Fruit fly (Drosophila melanogaster): ENCODE data around the gene CG10657.

- TF ChIP-seq salr (GFP tag; optimal IDR thresholded peaks at IDR 0.05): no peak
- no peak for TF ChIP-seq Eip75B (GFP tag; optimal IDR thresholded peaks at IDR 0.05)
- no peak for TF ChIP-seq CG10631 (GFP tag; optimal IDR thresholded peaks at IDR 0.05)
- no peak for TF ChIP-seq CG6276 (GFP tag; optimal IDR thresholded peaks at IDR 0.05)
- TF ChIP-seq CG8119 (GFP tag; IDR thresholded peaks at IDR 0.05): no peak
- no peak for TF ChIP-seq Blimp-1 (GFP tag; optimal IDR thresholded peaks at IDR 0.05)
- TF ChIP-seq fd85E (GFP tag; optimal IDR thresholded peaks at IDR 0.05): no peak
- TF ChIP-seq Sox15 (GFP tag; optimal IDR thresholded peaks at IDR 0.05): no peak
- no peak for TF ChIP-seq Lpt (GFP tag; optimal IDR thresholded peaks at IDR 0.05)
- no peak for TF ChIP-seq Ets21C (GFP tag; optimal IDR thresholded peaks at IDR 0.05)
- TF ChIP-seq eg (GFP tag; IDR thresholded peaks at IDR 0.05): no peak
- TF ChIP-seq topi (GFP tag; optimal IDR thresholded peaks at IDR 0.05): no peak
- no peak for TF ChIP-seq CG11902 (GFP tag; optimal IDR thresholded peaks at IDR 0.05)
Observed at dm6 chr3L:12463580-12463979, 33.4 kb downstream of the CG10657 start.
